Worm (Caenorhabditis elegans) whole organism, midembryonic: ENCODE results near the gene cnt-1.

Experiments used
- T22C8.4 ChIP-seq: fragments of 200-800 bp; sonication (Bioruptor generic); IDR thresholded peaks from 2 replicates; pipeline ENCODE4 v1.3.6; 2022; ENCODE audit warnings: missing genetic modification characterization, missing compliant biosample characterization
- cog-1 ChIP-seq: sonication (generic microtip); optimal IDR thresholded peaks from 2 replicates; lab custom pipeline; 2016; ENCODE audit warnings: missing genetic modification characterization, missing compliant biosample characterization
- flt-1 ChIP-seq: fragments of 200-800 bp; sonication (Bioruptor generic); IDR thresholded peaks from 2 replicates; pipeline ENCODE4 v1.3.6; 2022; ENCODE audit warnings: missing genetic modification characterization, missing compliant biosample characterization
- klf-2 ChIP-seq: fragments of 200-800 bp; sonication (Bioruptor generic); conservative IDR thresholded peaks from 2 replicates; pipeline ENCODE4 v1.3.6; 2022; ENCODE audit warnings: missing genetic modification reagents, missing genetic modification characterization, missing compliant biosample characterization
- med-1 ChIP-seq: sonication (generic microtip); optimal IDR thresholded peaks from 2 replicates; lab custom pipeline; 2017; ENCODE audit warnings: missing genetic modification characterization, mild to moderate bottlenecking, missing compliant biosample characterization, antibody characterized with exemption, missing genetic modification reagents; ENCODE audit not compliant: insufficient read depth
- ref-1 ChIP-seq: fragments of 200-800 bp; sonication (Bioruptor generic); conservative IDR thresholded peaks from 2 replicates; pipeline ENCODE4 v1.3.6; 2022; ENCODE audit warnings: missing genetic modification reagents, missing genetic modification characterization, missing compliant biosample characterization
- tab-1 ChIP-seq: fragments of 200-800 bp; sonication (Bioruptor generic); IDR thresholded peaks from 2 replicates; pipeline ENCODE4 v1.3.6; 2022; ENCODE audit warnings: missing genetic modification characterization, missing compliant biosample characterization
- ztf-23 ChIP-seq: fragments of 200-800 bp; sonication (Bioruptor generic); IDR thresholded peaks from 2 replicates; pipeline ENCODE4 v1.3.6; 2022; ENCODE audit warnings: missing genetic modification reagents, missing genetic modification characterization, missing compliant biosample characterization
- ztf-29 ChIP-seq: fragments of 200-800 bp; sonication (Bioruptor generic); IDR thresholded peaks from 2 replicates; pipeline ENCODE4 v1.3.6; 2022; ENCODE audit warnings: missing genetic modification reagents, missing genetic modification characterization, missing compliant biosample characterization

Gene cnt-1

ce11 chrII:12051601-12052000 lies 37.1 kb downstream of the cnt-1 start:
- TF ChIP-seq T22C8.4 (GFP tag; lab: Robert Waterston, UW) (no peak), klf-2 (GFP tag; lab: Robert Waterston, UW) (no peak), flt-1 (GFP tag; lab: Robert Waterston, UW) (no peak), ref-1 (no peak), med-1 (no peak), ztf-23 (GFP tag; lab: Robert Waterston, UW) (no peak), ztf-29 (GFP tag; lab: Robert Waterston, UW) (no peak), cog-1 (tag; lab: Kevin White, UChicago) (no peak), tab-1 (no peak)

ce11 chrII:12050607-12051006 lies 38.1 kb downstream of the cnt-1 start:
- TF ChIP-seq T22C8.4 (GFP tag; lab: Robert Waterston, UW) (no peak), flt-1 (GFP tag; lab: Robert Waterston, UW) (no peak), cog-1 (tag; lab: Kevin White, UChicago) (no peak), med-1 (no peak), klf-2 (GFP tag; lab: Robert Waterston, UW) (no peak), ztf-29 (GFP tag; lab: Robert Waterston, UW) (no peak), tab-1 (no peak), ref-1 (no peak), ztf-23 (GFP tag; lab: Robert Waterston, UW) (no peak)

ce11 chrII:12049281-12049680 lies 39.4 kb downstream of the cnt-1 start, which contains the start of gene nadk-2:
TSS of gene nadk-2 (plus strand) at chrII:12049581.
- no peak for TF ChIP-seq med-1
- TF ChIP-seq cog-1 (tag; lab: Kevin White, UChicago) = no peak
- no peak for TF ChIP-seq tab-1
- no peak for TF ChIP-seq klf-2 (GFP tag; lab: Robert Waterston, UW)
- TF ChIP-seq ztf-23 (GFP tag; lab: Robert Waterston, UW) = no peak
- no peak for TF ChIP-seq T22C8.4 (GFP tag; lab: Robert Waterston, UW)
- TF ChIP-seq flt-1 (GFP tag; lab: Robert Waterston, UW) = no peak
- TF ChIP-seq ref-1 = no peak
- no peak for TF ChIP-seq ztf-29 (GFP tag; lab: Robert Waterston, UW)

ce11 chrII:12042108-12042960 lies 46.3 kb downstream of the cnt-1 start, which contains the start of gene ippk-1:
TSS of gene ippk-1 (plus strand) at chrII:12042910.
- TF ChIP-seq tab-1 (no peak), cog-1 (tag; lab: Kevin White, UChicago) (peak; percentile 78), med-1 (no peak), ztf-23 (GFP tag; lab: Robert Waterston, UW) (peak; percentile 66; the same call in 1 of the 2 replicates), ref-1 (0 out of 2 replicates have a peak, but pooled peaks have one; percentile 24), klf-2 (GFP tag; lab: Robert Waterston, UW) (peak; percentile 72), flt-1 (GFP tag; lab: Robert Waterston, UW) (no peak; the same call in none of the 2 replicates), T22C8.4 (GFP tag; lab: Robert Waterston, UW) (peak; percentile 68), ztf-29 (GFP tag; lab: Robert Waterston, UW) (no peak)

ce11 chrII:12041116-12041515 lies 47.6 kb downstream of the cnt-1 start:
- TF ChIP-seq ztf-23 (GFP tag; lab: Robert Waterston, UW) = no peak
- TF ChIP-seq med-1 = no peak

- no peak for TF ChIP-seq ztf-29 (GFP tag; lab: Robert Waterston, UW)
- TF ChIP-seq T22C8.4 (GFP tag; lab: Robert Waterston, UW) = no peak
- TF ChIP-seq cog-1 (tag; lab: Kevin White, UChicago) = no peak
- TF ChIP-seq klf-2 (GFP tag; lab: Robert Waterston, UW) = no peak
- TF ChIP-seq ztf-23 (GFP tag; lab: Robert Waterston, UW) = no peak
- no peak for TF ChIP-seq tab-1
- no peak for TF ChIP-seq ref-1
- no peak for TF ChIP-seq flt-1 (GFP tag; lab: Robert Waterston, UW)
- TF ChIP-seq med-1 = no peak
Measured at ce11 chrII:12040167-12040566, 48.5 kb downstream of the cnt-1 start.

ce11 chrII:12039039-12039438 lies 49.6 kb downstream of the cnt-1 start, which contains the start of gene tpi-1:
TSS of gene tpi-1 (minus strand) at chrII:12039139.
- TF ChIP-seq ref-1 = no peak
- no peak for TF ChIP-seq klf-2 (GFP tag; lab: Robert Waterston, UW)
- no peak for TF ChIP-seq ztf-29 (GFP tag; lab: Robert Waterston, UW)
- TF ChIP-seq tab-1 = no peak
- TF ChIP-seq ztf-23 (GFP tag; lab: Robert Waterston, UW) = no peak
- no peak for TF ChIP-seq cog-1 (tag; lab: Kevin White, UChicago)
- no peak for TF ChIP-seq med-1
- no peak for TF ChIP-seq flt-1 (GFP tag; lab: Robert Waterston, UW)
- TF ChIP-seq T22C8.4 (GFP tag; lab: Robert Waterston, UW) = no peak

ce11 chrII:12036516-12036915 lies 52.2 kb downstream of the cnt-1 start, which contains the start of gene cyn-16:
TSS of gene cyn-16 (minus strand) at chrII:12036742.
- TF ChIP-seq T22C8.4 (GFP tag; lab: Robert Waterston, UW) (0 out of 2 replicates have a peak, but pooled peaks have one; percentile 15), cog-1 (tag; lab: Kevin White, UChicago) (no peak)

- no peak for TF ChIP-seq cog-1 (tag; lab: Kevin White, UChicago)
- TF ChIP-seq tab-1 = no peak
- TF ChIP-seq klf-2 (GFP tag; lab: Robert Waterston, UW) = no peak
- no peak for TF ChIP-seq flt-1 (GFP tag; lab: Robert Waterston, UW)
- TF ChIP-seq ztf-29 (GFP tag; lab: Robert Waterston, UW) = no peak
- no peak for TF ChIP-seq T22C8.4 (GFP tag; lab: Robert Waterston, UW)
- TF ChIP-seq med-1 = no peak
- TF ChIP-seq ref-1 = no peak
- no peak for TF ChIP-seq ztf-23 (GFP tag; lab: Robert Waterston, UW)
Measured at ce11 chrII:12036075-12036474, 52.6 kb downstream of the cnt-1 start.
